Worm (Caenorhabditis elegans) whole organism, L3 larva: Measurements from ENCODE around the gene rig-6.

Experiments used
- R02D3.7 ChIP-seq: fragments of 150-350 bp; optimal IDR thresholded peaks from 2 replicates; lab custom pipeline; 2014; ENCODE audit warnings: missing biosample characterization, missing genetic modification characterization
- ceh-28 ChIP-seq: fragments of 150-350 bp; optimal IDR thresholded peaks from 2 replicates; lab custom pipeline; 2014; ENCODE audit warnings: missing biosample characterization, missing genetic modification reagents, missing genetic modification characterization
- ceh-82 ChIP-seq: fragments of 150-350 bp; optimal IDR thresholded peaks from 2 replicates; lab custom pipeline; 2014; ENCODE audit warnings: missing biosample characterization, missing genetic modification characterization
- jun-1 ChIP-seq: fragments of 150-350 bp; optimal IDR thresholded peaks from 2 replicates; lab custom pipeline; 2014; ENCODE audit warnings: missing biosample characterization, missing genetic modification reagents, missing genetic modification characterization
- nfya-1 ChIP-seq: sonication (generic microtip); optimal IDR thresholded peaks from 2 replicates; lab custom pipeline; 2017; ENCODE audit warnings: missing genetic modification characterization, mild to moderate bottlenecking, missing compliant biosample characterization, antibody characterized with exemption, moderate library complexity; ENCODE audit not compliant: insufficient read depth
- nhr-76 ChIP-seq: fragments of 150-350 bp; sonication (generic microtip); optimal IDR thresholded peaks from 5 replicates; lab custom pipeline; 2014; ENCODE audit warnings: missing biosample characterization, missing genetic modification characterization
- snpc-4 ChIP-seq: fragments of 150-350 bp; optimal IDR thresholded peaks from 2 replicates; lab custom pipeline; 2014; ENCODE audit warnings: missing biosample characterization, missing genetic modification characterization
- ztf-4 ChIP-seq: fragments of 150-350 bp; optimal IDR thresholded peaks from 2 replicates; lab custom pipeline; 2014; ENCODE audit warnings: missing biosample characterization, missing genetic modification characterization

ce11 chrII:4790687-4791086 is 21.2 kb downstream of the rig-6 start:
- TF ChIP-seq snpc-4 (no peak), R02D3.7 (tag; lab: Kevin White, UChicago) (no peak), nhr-76 (no peak), jun-1 (tag; lab: Kevin White, UChicago) (no peak), ceh-82 (tag; lab: Kevin White, UChicago) (no peak), ceh-28 (no peak), ztf-4 (no peak), nfya-1 (tag; lab: Kevin White, UChicago) (no peak)
